Worm (Caenorhabditis elegans) whole organism, L2 larva: ENCODE measurements around the gene F26F4.12.

ENCODE experiments used
- C34F6.9 ChIP-seq: fragments of 150-350 bp; optimal IDR thresholded peaks from 2 replicates; lab custom pipeline; 2014; ENCODE audit warnings: missing biosample characterization, missing genetic modification characterization
- F13H6.1 ChIP-seq: sonication (generic microtip); optimal IDR thresholded peaks from 2 replicates; lab custom pipeline; 2016; ENCODE audit warnings: missing genetic modification characterization, missing compliant biosample characterization
- R02D3.7 ChIP-seq: fragments of 150-350 bp; optimal IDR thresholded peaks from 2 replicates; lab custom pipeline; 2014; ENCODE audit warnings: missing biosample characterization, missing genetic modification characterization
- Y55F3AM.14 ChIP-seq: fragments of 200-800 bp; sonication (Bioruptor generic); optimal IDR thresholded peaks from 2 replicates; lab custom pipeline; 2018; ENCODE audit warnings: mild to moderate bottlenecking, missing genetic modification characterization, missing compliant biosample characterization
- ZK546.5 ChIP-seq: sonication (generic microtip); optimal IDR thresholded peaks from 2 replicates; lab custom pipeline; 2017; ENCODE audit warnings: missing biosample characterization, missing genetic modification characterization
- alr-1 ChIP-seq: fragments of 150-350 bp; optimal IDR thresholded peaks from 2 replicates; lab custom pipeline; 2014; ENCODE audit warnings: missing biosample characterization, missing genetic modification characterization
- aly-2 ChIP-seq: fragments of 150-350 bp; optimal IDR thresholded peaks from 2 replicates; lab custom pipeline; 2014; ENCODE audit warnings: missing biosample characterization, missing genetic modification characterization
- ama-1 ChIP-seq: fragments of 150-350 bp; optimal IDR thresholded peaks from 2 replicates; lab custom pipeline; 2018; ENCODE audit warnings: inconsistent platforms
- blmp-1 ChIP-seq: sonication (generic microtip); optimal IDR thresholded peaks from 2 replicates; lab custom pipeline; 2017; ENCODE audit warnings: missing genetic modification characterization, mild to moderate bottlenecking, missing compliant biosample characterization, antibody characterized with exemption, moderate library complexity; ENCODE audit not compliant: insufficient read depth
- ceh-16 ChIP-seq: fragments of 150-350 bp; optimal IDR thresholded peaks from 2 replicates; lab custom pipeline; 2014; ENCODE audit warnings: missing biosample characterization, missing genetic modification characterization
- ceh-82 ChIP-seq: fragments of 150-350 bp; optimal IDR thresholded peaks from 2 replicates; lab custom pipeline; 2014; ENCODE audit warnings: missing biosample characterization, missing genetic modification characterization
- crh-2 ChIP-seq: sonication (generic microtip); optimal IDR thresholded peaks from 2 replicates; lab custom pipeline; 2017; ENCODE audit warnings: missing biosample characterization, missing genetic modification characterization
- dmd-4 ChIP-seq: sonication (generic microtip); optimal IDR thresholded peaks from 2 replicates; lab custom pipeline; 2017; ENCODE audit warnings: missing biosample characterization, missing genetic modification characterization
- egl-27 ChIP-seq: sonication (generic microtip); optimal IDR thresholded peaks from 3 replicates; lab custom pipeline; 2017; ENCODE audit warnings: missing biosample characterization, missing genetic modification reagents, missing genetic modification characterization
- elt-1 ChIP-seq: fragments of 150-350 bp; optimal IDR thresholded peaks from 2 replicates; lab custom pipeline; 2014; ENCODE audit warnings: missing biosample characterization, missing genetic modification characterization
- elt-3 ChIP-seq: sonication (generic microtip); optimal IDR thresholded peaks from 2 replicates; lab custom pipeline; 2017; ENCODE audit warnings: missing biosample characterization, missing genetic modification characterization
- fos-1 ChIP-seq: fragments of 150-350 bp; optimal IDR thresholded peaks from 2 replicates; lab custom pipeline; 2014; ENCODE audit warnings: missing biosample characterization, missing genetic modification characterization
- gmeb-1 ChIP-seq: fragments of 150-350 bp; optimal IDR thresholded peaks from 2 replicates; lab custom pipeline; 2014; ENCODE audit warnings: missing biosample characterization, missing genetic modification characterization
- lin-11 ChIP-seq: fragments of 150-350 bp; sonication (generic microtip); optimal IDR thresholded peaks from 2 replicates; lab custom pipeline; 2014; ENCODE audit warnings: missing biosample characterization, missing genetic modification characterization, inconsistent platforms, mixed read lengths
- lin-13 ChIP-seq: fragments of 150-350 bp; optimal IDR thresholded peaks from 2 replicates; lab custom pipeline; 2014; ENCODE audit warnings: missing biosample characterization, missing genetic modification reagents, missing genetic modification characterization
- lin-39 ChIP-seq: fragments of 150-350 bp; optimal IDR thresholded peaks from 2 replicates; lab custom pipeline; 2014; ENCODE audit warnings: missing biosample characterization, missing genetic modification reagents, missing genetic modification characterization
- lsy-2 ChIP-seq, 2 experiments: fragments of 150-350 bp in 1 of 2; sonication (generic microtip) in 1 of 2; optimal IDR thresholded peaks; 2 replicates each; lab custom pipeline; 2014 to 2017; ENCODE audit warnings: missing biosample characterization in 2 of 2, missing genetic modification characterization in 2 of 2
- mab-5 ChIP-seq: fragments of 150-350 bp; optimal IDR thresholded peaks from 2 replicates; lab custom pipeline; 2014; ENCODE audit warnings: missing biosample characterization, missing genetic modification characterization
- mbf-1 ChIP-seq: sonication (generic microtip); optimal IDR thresholded peaks from 2 replicates; lab custom pipeline; 2017; ENCODE audit warnings: missing biosample characterization, missing genetic modification characterization
- mdl-1 ChIP-seq, 2 experiments: fragments of 150-350 bp in 1 of 2; sonication (generic microtip) in 1 of 2; optimal IDR thresholded peaks; 2 replicates each; lab custom pipeline; 2017; ENCODE audit warnings: missing biosample characterization in 2 of 2, missing genetic modification characterization in 2 of 2
- nhr-10 ChIP-seq: sonication (generic microtip); optimal IDR thresholded peaks from 2 replicates; lab custom pipeline; 2017; ENCODE audit warnings: missing biosample characterization, missing genetic modification characterization
- nhr-11 ChIP-seq: fragments of 150-350 bp; optimal IDR thresholded peaks from 2 replicates; lab custom pipeline; 2014; ENCODE audit warnings: missing biosample characterization, missing genetic modification characterization
- nhr-12 ChIP-seq: fragments of 150-350 bp; optimal IDR thresholded peaks from 2 replicates; lab custom pipeline; 2014; ENCODE audit warnings: missing biosample characterization, missing genetic modification characterization
- nhr-129 ChIP-seq: fragments of 150-350 bp; optimal IDR thresholded peaks from 2 replicates; lab custom pipeline; 2014; ENCODE audit warnings: missing biosample characterization, missing genetic modification characterization
- nhr-21 ChIP-seq: fragments of 150-350 bp; optimal IDR thresholded peaks from 2 replicates; lab custom pipeline; 2014; ENCODE audit warnings: missing biosample characterization, missing genetic modification characterization
- nhr-23 ChIP-seq: fragments of 150-350 bp; optimal IDR thresholded peaks from 2 replicates; lab custom pipeline; 2014; ENCODE audit warnings: missing biosample characterization, missing genetic modification reagents, missing genetic modification characterization
- nhr-237 ChIP-seq: fragments of 150-350 bp; optimal IDR thresholded peaks from 2 replicates; lab custom pipeline; 2014; ENCODE audit warnings: missing biosample characterization, missing genetic modification characterization
- nhr-25 ChIP-seq: fragments of 150-350 bp; sonication (generic microtip); optimal IDR thresholded peaks from 3 replicates; lab custom pipeline; 2014; ENCODE audit warnings: missing biosample characterization, missing genetic modification characterization
- nhr-6 ChIP-seq: fragments of 150-350 bp; optimal IDR thresholded peaks from 2 replicates; lab custom pipeline; 2014; ENCODE audit warnings: missing biosample characterization, missing genetic modification characterization
- nhr-77 ChIP-seq: fragments of 150-350 bp; optimal IDR thresholded peaks from 2 replicates; lab custom pipeline; 2014; ENCODE audit warnings: missing biosample characterization, missing genetic modification characterization
- sem-4 ChIP-seq: fragments of 150-350 bp; optimal IDR thresholded peaks from 2 replicates; lab custom pipeline; 2014; ENCODE audit warnings: missing biosample characterization, missing genetic modification reagents, missing genetic modification characterization
- skn-1 ChIP-seq: sonication (generic microtip); optimal IDR thresholded peaks from 2 replicates; lab custom pipeline; 2017; ENCODE audit warnings: missing biosample characterization, missing genetic modification characterization
- sma-9 ChIP-seq, 2 experiments: fragments of 150-350 bp in 1 of 2; sonication (generic microtip) in 1 of 2; optimal IDR thresholded peaks; 2 replicates each; lab custom pipeline; 2014 to 2016; ENCODE audit warnings: missing genetic modification characterization in 2 of 2, mild to moderate bottlenecking in 1 of 2, missing biosample characterization in 1 of 2, missing compliant biosample characterization in 1 of 2, missing genetic modification reagents in 1 of 2, moderate library complexity in 1 of 2
- snpc-4 ChIP-seq: fragments of 150-350 bp; optimal IDR thresholded peaks from 2 replicates; lab custom pipeline; 2014; ENCODE audit warnings: missing biosample characterization, missing genetic modification characterization
- unc-39 ChIP-seq: fragments of 150-350 bp; optimal IDR thresholded peaks from 2 replicates; lab custom pipeline; 2014; ENCODE audit warnings: missing biosample characterization, missing genetic modification characterization
- unc-55 ChIP-seq: fragments of 150-350 bp; sonication (generic microtip); optimal IDR thresholded peaks from 3 replicates; lab custom pipeline; 2014; ENCODE audit warnings: missing biosample characterization, missing genetic modification reagents, missing genetic modification characterization
- unc-62 ChIP-seq: fragments of 150-350 bp; optimal IDR thresholded peaks from 2 replicates; lab custom pipeline; 2014; ENCODE audit warnings: missing biosample characterization, missing genetic modification reagents, missing genetic modification characterization
- zag-1 ChIP-seq: fragments of 150-350 bp; optimal IDR thresholded peaks from 2 replicates; lab custom pipeline; 2014; ENCODE audit warnings: missing biosample characterization, missing genetic modification characterization
- ztf-1 ChIP-seq: fragments of 200-800 bp; sonication (Bioruptor generic); conservative IDR thresholded peaks from 2 replicates; pipeline ENCODE4 v1.3.6; 2022; ENCODE audit warnings: missing genetic modification characterization, missing compliant biosample characterization
- ztf-11 ChIP-seq: sonication (generic microtip); optimal IDR thresholded peaks from 2 replicates; lab custom pipeline; 2017; ENCODE audit warnings: missing biosample characterization, missing genetic modification characterization

F26F4.12 gene

ce11 chrIII:4917960-4918712 lies 8.3 kb upstream of the F26F4.12 start, which contains the start of gene rpb-8 (continued):
- TF ChIP-seq zag-1 (tag; lab: Kevin White, UChicago) (no peak), nhr-12 (no peak), nhr-21 (tag; lab: Kevin White, UChicago) (peak; percentile 3), mab-5 (tag; lab: Kevin White, UChicago) (no peak), snpc-4 (tag; lab: Kevin White, UChicago) (peak; percentile 13), elt-3 (tag; lab: Kevin White, UChicago) (no peak), ceh-16 (no peak)

ce11 chrIII:4917077-4917476 lies 7.2 kb upstream of the F26F4.12 start, which contains the start of gene rars-1:
Gene rars-1, minus strand, starts transcription at chrIII:4917177.
- no peak for TF ChIP-seq nhr-12
- no peak for TF ChIP-seq ZK546.5 (tag; lab: Kevin White, UChicago)
- TF ChIP-seq ztf-1 = no peak
- TF ChIP-seq sma-9 (GFP tag; optimal IDR thresholded peaks at IDR 0.05; lab: Kevin White, UChicago) = no peak
- no peak for TF ChIP-seq sma-9 (tag; optimal IDR thresholded peaks at IDR 0.05; lab: Kevin White, UChicago)

- TF ChIP-seq nhr-23 (tag; lab: Kevin White, UChicago) = no peak
- TF ChIP-seq ztf-11 = no peak
- no peak for TF ChIP-seq skn-1
- TF ChIP-seq mbf-1 (tag; lab: Kevin White, UChicago) = no peak
- no peak for TF ChIP-seq lin-39 (tag; lab: Kevin White, UChicago)
Measured at ce11 chrIII:4913736-4914135, 3.9 kb upstream of the F26F4.12 start.

- TF ChIP-seq snpc-4 (tag; lab: Kevin White, UChicago) (no peak), unc-62 (GFP tag; lab: Kevin White, UChicago) (no peak), nhr-237 (tag; lab: Kevin White, UChicago) (no peak), ceh-16 (no peak), mab-5 (tag; lab: Kevin White, UChicago) (no peak), ztf-1 (no peak), alr-1 (tag; lab: Kevin White, UChicago) (no peak), nhr-129 (tag; lab: Kevin White, UChicago) (no peak), ama-1 (no peak), lin-13 (GFP tag; lab: Kevin White, UChicago) (peak; percentile 41), dmd-4 (no peak), lin-11 (no peak), gmeb-1 (tag; lab: Kevin White, UChicago) (peak; percentile 53), C34F6.9 (tag; lab: Kevin White, UChicago) (peak; percentile 68), R02D3.7 (tag; lab: Kevin White, UChicago) (no peak), elt-1 (no peak), egl-27 (no peak), sem-4 (tag; lab: Kevin White, UChicago) (no peak), crh-2 (tag; lab: Kevin White, UChicago) (peak; percentile 66), sma-9 (GFP tag; optimal IDR thresholded peaks at IDR 0.05; lab: Kevin White, UChicago) (peak; percentile 67), sma-9 (tag; optimal IDR thresholded peaks at IDR 0.05; lab: Kevin White, UChicago) (no peak), nhr-12 (no peak), blmp-1 (no peak), F13H6.1 (tag; lab: Kevin White, UChicago) (peak; percentile 68), lsy-2 (tag; optimal IDR thresholded peaks at IDR 0.05; lab: Kevin White, UChicago) (peak; percentile 43 to 73), elt-3 (tag; lab: Kevin White, UChicago) (no peak), unc-39 (tag; lab: Kevin White, UChicago) (no peak), Y55F3AM.14 (GFP tag; lab: Kevin White, UChicago) (no peak), lin-39 (tag; lab: Kevin White, UChicago) (no peak), nhr-23 (tag; lab: Kevin White, UChicago) (no peak), ZK546.5 (tag; lab: Kevin White, UChicago) (no peak), nhr-10 (no peak), skn-1 (no peak), nhr-25 (tag; lab: Kevin White, UChicago) (peak; percentile 44), mdl-1 (tag; optimal IDR thresholded peaks at IDR 0.05; lab: Kevin White, UChicago) (no peak), nhr-11 (tag; lab: Kevin White, UChicago) (no peak), ztf-11 (no peak), zag-1 (tag; lab: Kevin White, UChicago) (no peak), ceh-82 (tag; lab: Kevin White, UChicago) (no peak), nhr-77 (tag; lab: Kevin White, UChicago) (no peak), nhr-21 (tag; lab: Kevin White, UChicago) (no peak), nhr-6 (no peak), unc-55 (peak; percentile 74), fos-1 (tag; lab: Kevin White, UChicago) (peak; percentile 11), aly-2 (tag; lab: Kevin White, UChicago) (no peak)
Measured at ce11 chrIII:4912317-4912716, 2.5 kb upstream of the F26F4.12 start, which contains the start of the genes F26F4.9 and cee-1. Gene F26F4.9, minus strand, starts transcription at chrIII:4912521. Gene cee-1, plus strand, starts transcription at chrIII:4912699.
